Worm (Caenorhabditis elegans) whole organism, L4 larva: ENCODE measurements around the gene F13D11.3.

Source experiments
- lir-3 ChIP-seq: sonication (generic microtip); optimal IDR thresholded peaks from 2 replicates; lab custom pipeline; 2016; ENCODE audit warnings: mild to moderate bottlenecking, missing genetic modification characterization, missing compliant biosample characterization
- nhr-10 ChIP-seq: fragments of 150-350 bp; optimal IDR thresholded peaks from 2 replicates; lab custom pipeline; 2014; ENCODE audit warnings: missing biosample characterization, missing genetic modification characterization
- snpc-4 ChIP-seq: fragments of 150-350 bp; optimal IDR thresholded peaks from 2 replicates; lab custom pipeline; 2014; ENCODE audit warnings: missing biosample characterization, missing genetic modification characterization

Gene F13D11.3

DNA sequence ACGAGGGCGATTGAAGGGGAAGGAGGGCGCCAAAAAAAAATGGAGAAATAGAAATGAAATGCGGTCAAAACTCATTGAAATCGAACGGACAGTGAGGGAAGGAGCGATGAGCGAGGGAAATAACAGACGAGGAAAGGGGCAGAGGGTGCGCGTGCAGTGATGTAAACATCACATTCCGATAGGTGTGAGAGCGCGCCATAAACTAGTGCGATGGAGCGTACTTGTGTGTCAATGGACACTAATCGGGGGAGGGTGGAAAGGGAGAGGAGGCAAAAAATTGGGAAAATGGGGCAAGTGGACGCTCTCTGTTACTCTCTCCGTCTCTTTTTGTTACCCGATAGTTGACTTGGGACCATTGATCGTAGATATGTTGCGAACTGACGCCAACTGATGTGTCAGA lies 41.8 kb downstream of the F13D11.3 start (continued):
- TF ChIP-seq nhr-10 (tag; lab: Kevin White, UChicago): no peak
- no peak for TF ChIP-seq snpc-4 (tag; lab: Kevin White, UChicago)

DNA sequence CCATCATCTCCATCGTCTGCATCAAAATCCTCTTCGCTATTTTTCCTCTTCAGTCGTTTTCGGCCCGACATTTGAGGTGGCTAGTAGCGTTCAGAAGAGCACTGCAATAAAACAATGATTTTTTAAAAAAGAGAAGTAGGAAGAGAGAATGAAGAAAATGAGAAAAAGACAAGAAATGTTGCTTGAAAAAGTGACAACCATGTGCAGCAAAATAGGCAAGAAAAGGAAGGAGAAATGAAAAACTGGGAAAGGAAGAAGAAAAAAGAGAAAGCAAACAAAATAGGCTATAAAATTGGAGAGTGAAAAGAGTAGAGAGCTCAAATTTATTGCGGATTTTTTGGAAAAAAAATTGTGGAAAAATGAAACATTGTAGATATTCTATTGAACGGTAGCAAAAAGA lies 42.4 kb downstream of the F13D11.3 start, which contains the start of gene tag-294:
tag-294 (minus strand) TSS at position 101 of the 400 bp plus-strand sequence.
- no peak for TF ChIP-seq lir-3 (tag; lab: Kevin White, UChicago)
